Worm (Caenorhabditis elegans) whole organism, L4 larva: ENCODE results near the gene smgl-2.

ENCODE experiments used
- F49E8.2 ChIP-seq: sonication (generic microtip); optimal IDR thresholded peaks from 2 replicates; lab custom pipeline; 2016; ENCODE audit warnings: missing compliant biosample characterization, mild to moderate bottlenecking, missing genetic modification characterization, borderline replicate concordance
- Y5F2A.4 ChIP-seq: fragments of 200-800 bp; sonication (Bioruptor generic); optimal IDR thresholded peaks from 2 replicates; lab custom pipeline; 2018; ENCODE audit warnings: mild to moderate bottlenecking, missing genetic modification characterization, missing compliant biosample characterization
- ZK546.5 ChIP-seq, 2 experiments: sonication (generic microtip); optimal IDR thresholded peaks; 2 replicates each; lab custom pipeline; 2017; ENCODE audit warnings: missing biosample characterization in 2 of 2, missing genetic modification characterization in 2 of 2
- ama-1 ChIP-seq: fragments of 150-350 bp; optimal IDR thresholded peaks from 2 replicates; lab custom pipeline; 2014; ENCODE audit warnings: inconsistent platforms, mixed read lengths
- attf-4 ChIP-seq: sonication (generic microtip); optimal IDR thresholded peaks from 3 replicates; lab custom pipeline; 2017; ENCODE audit warnings: missing biosample characterization, missing genetic modification characterization
- egl-27 ChIP-seq: sonication (generic microtip); optimal IDR thresholded peaks from 3 replicates; lab custom pipeline; 2017; ENCODE audit warnings: missing biosample characterization, missing genetic modification reagents, missing genetic modification characterization
- hmg-1.1 ChIP-seq: fragments of 200-800 bp; sonication (Bioruptor generic); IDR thresholded peaks from 2 replicates; pipeline ENCODE4 v1.3.6; 2022; ENCODE audit warnings: missing genetic modification reagents, missing genetic modification characterization, missing compliant biosample characterization
- lin-13 ChIP-seq: fragments of 150-350 bp; optimal IDR thresholded peaks from 2 replicates; lab custom pipeline; 2014; ENCODE audit warnings: missing biosample characterization, missing genetic modification reagents, missing genetic modification characterization
- nhr-102 ChIP-seq: sonication (generic microtip); optimal IDR thresholded peaks from 2 replicates; lab custom pipeline; 2016; ENCODE audit warnings: mild to moderate bottlenecking, missing genetic modification characterization, moderate library complexity, missing compliant biosample characterization
- nhr-6 ChIP-seq: fragments of 150-350 bp; optimal IDR thresholded peaks from 2 replicates; lab custom pipeline; 2014; ENCODE audit warnings: missing biosample characterization, missing genetic modification characterization
- pqm-1 ChIP-seq: sonication (generic microtip); optimal IDR thresholded peaks from 2 replicates; lab custom pipeline; 2017; ENCODE audit warnings: missing biosample characterization, missing genetic modification characterization
- unc-62 ChIP-seq, 3 experiments: fragments of 150-350 bp in 1 of 3; sonication (generic microtip); optimal IDR thresholded peaks in 2 of 3; peaks in 1 of 3; 1 replicate in 1 of 3; 2 replicates in 2 of 3; lab custom pipeline; 2014 to 2017; ENCODE audit warnings: missing biosample characterization in 3 of 3, missing genetic modification characterization in 3 of 3, missing genetic modification reagents in 3 of 3, missing genotype in 1 of 3
- zag-1 ChIP-seq: fragments of 150-350 bp; optimal IDR thresholded peaks from 2 replicates; lab custom pipeline; 2014; ENCODE audit warnings: missing biosample characterization, missing genetic modification characterization
- ztf-11 ChIP-seq: fragments of 150-350 bp; optimal IDR thresholded peaks from 2 replicates; lab custom pipeline; 2014; ENCODE audit warnings: missing biosample characterization, missing genetic modification characterization

DNA sequence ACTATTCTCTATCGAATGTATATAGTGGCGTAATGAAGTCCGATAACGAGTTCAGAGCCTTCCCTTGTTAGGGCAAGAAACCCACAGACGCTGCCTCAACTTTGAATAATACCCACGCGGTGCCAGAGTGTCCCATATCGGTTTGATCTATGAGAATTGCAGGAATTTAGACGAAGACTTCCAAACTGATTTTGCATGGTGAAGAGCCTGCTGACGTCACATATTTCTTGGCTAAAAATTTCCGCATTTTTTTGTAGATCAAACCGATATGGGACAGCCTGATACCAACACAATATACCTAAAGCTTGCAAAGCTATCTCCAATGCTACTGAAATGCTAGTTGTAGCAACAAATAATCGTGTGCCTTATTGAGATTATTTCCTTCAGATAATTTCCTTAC, 15.9 kb downstream of the smgl-2 start:
- TF ChIP-seq nhr-102 (tag; lab: Kevin White, UChicago), result no peak
- TF ChIP-seq Y5F2A.4 (GFP tag; lab: Kevin White, UChicago), result no peak
- no peak for TF ChIP-seq F49E8.2 (tag; lab: Kevin White, UChicago)
- TF ChIP-seq ama-1 (lab: Kevin White, UChicago), result no peak
- no peak for TF ChIP-seq ztf-11 (tag; lab: Kevin White, UChicago)
- no peak for TF ChIP-seq ZK546.5 (tag; optimal IDR thresholded peaks at IDR 0.05; lab: Kevin White, UChicago)
- no peak for TF ChIP-seq lin-13 (GFP tag; lab: Kevin White, UChicago)
- TF ChIP-seq pqm-1 (tag; lab: Kevin White, UChicago), result no peak
- no peak for TF ChIP-seq zag-1 (tag; lab: Kevin White, UChicago)
- no peak for TF ChIP-seq attf-4 (tag; lab: Kevin White, UChicago)
- no peak for TF ChIP-seq egl-27 (tag; lab: Kevin White, UChicago)
- TF ChIP-seq nhr-6 (tag; lab: Kevin White, UChicago), result no peak
- TF ChIP-seq hmg-1.1 (GFP tag; lab: Robert Waterston, UW), result no peak
- TF ChIP-seq unc-62 (GFP tag; optimal IDR thresholded peaks at IDR 0.05 in 1 of 2; lab: Kevin White, UChicago), result peak in 1 of 2 experiments; percentile 92
- TF ChIP-seq unc-62 (tag; optimal IDR thresholded peaks at IDR 0.05; lab: Kevin White, UChicago), result no peak
